Fruit fly (Drosophila melanogaster): ENCODE results near the gene Ref2.

Gene Ref2

dm6 chr2L:12587325-12587724 lies 58.8 kb downstream of the Ref2 start, which contains the start of gene nub:
TSS of gene nub (plus strand) at chr2L:12587625.
- TF ChIP-seq psq (optimal IDR thresholded peaks at IDR 0.05), result no peak
- TF ChIP-seq CG8478 (optimal IDR thresholded peaks at IDR 0.05), result no peak
- TF ChIP-seq EcR (GFP tag; optimal IDR thresholded peaks at IDR 0.05), result no peak
- no peak for TF ChIP-seq pan (optimal IDR thresholded peaks at IDR 0.05)
- no peak for TF ChIP-seq Dll (optimal IDR thresholded peaks at IDR 0.05)
- no peak for TF ChIP-seq usp (GFP tag; optimal IDR thresholded peaks at IDR 0.05)

DNA sequence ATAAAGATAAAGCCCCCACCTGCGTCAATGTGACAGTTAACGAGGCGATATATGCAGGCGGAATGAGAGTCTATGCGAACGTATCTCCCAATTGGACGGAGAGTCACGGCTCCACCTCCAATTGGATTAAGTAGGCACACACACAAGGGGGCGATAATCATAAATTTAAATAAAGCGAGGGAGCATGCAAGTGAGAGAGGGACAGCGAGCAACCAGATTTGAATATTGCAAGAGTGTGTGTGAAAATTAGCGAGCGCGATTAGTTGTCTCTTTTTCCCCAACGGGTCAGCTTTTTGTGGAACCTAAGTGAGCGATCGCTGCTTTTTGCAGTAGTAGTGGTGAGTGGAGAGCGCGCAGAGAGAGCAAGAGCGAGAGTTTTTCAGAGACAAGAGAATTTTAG lies 59.3 kb downstream of the Ref2 start:
- TF ChIP-seq psq (optimal IDR thresholded peaks at IDR 0.05), result no peak
- TF ChIP-seq usp (GFP tag; optimal IDR thresholded peaks at IDR 0.05), result no peak
- TF ChIP-seq Dll (optimal IDR thresholded peaks at IDR 0.05), result peak; percentile 71
- peak; percentile 96 for TF ChIP-seq CG8478 (optimal IDR thresholded peaks at IDR 0.05)
- no peak for TF ChIP-seq pan (optimal IDR thresholded peaks at IDR 0.05)

DNA sequence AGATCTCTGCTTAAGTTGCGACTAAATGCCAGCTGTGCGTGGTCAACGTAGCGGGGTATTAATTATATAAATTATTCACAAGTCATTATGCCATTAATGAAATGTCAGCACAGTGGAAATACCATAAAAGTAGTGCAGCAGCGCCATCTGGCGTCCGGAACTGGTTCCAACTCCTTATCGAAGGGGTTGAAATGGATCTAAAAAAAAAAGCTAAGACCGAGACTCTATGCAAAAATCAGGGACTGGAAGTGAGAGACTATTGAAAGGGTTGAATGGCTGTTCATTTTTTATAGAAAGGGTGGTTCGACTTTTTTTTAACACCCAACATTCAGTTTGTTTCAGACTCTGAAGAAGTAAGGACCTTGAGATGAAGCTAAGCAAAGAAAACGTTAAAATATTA lies 67.1 kb downstream of the Ref2 start:
- TF ChIP-seq EcR (GFP tag; optimal IDR thresholded peaks at IDR 0.05) (no peak), usp (GFP tag; optimal IDR thresholded peaks at IDR 0.05) (no peak), psq (optimal IDR thresholded peaks at IDR 0.05) (no peak), pan (optimal IDR thresholded peaks at IDR 0.05) (no peak), CG8478 (optimal IDR thresholded peaks at IDR 0.05) (no peak), Dll (optimal IDR thresholded peaks at IDR 0.05) (no peak)

DNA sequence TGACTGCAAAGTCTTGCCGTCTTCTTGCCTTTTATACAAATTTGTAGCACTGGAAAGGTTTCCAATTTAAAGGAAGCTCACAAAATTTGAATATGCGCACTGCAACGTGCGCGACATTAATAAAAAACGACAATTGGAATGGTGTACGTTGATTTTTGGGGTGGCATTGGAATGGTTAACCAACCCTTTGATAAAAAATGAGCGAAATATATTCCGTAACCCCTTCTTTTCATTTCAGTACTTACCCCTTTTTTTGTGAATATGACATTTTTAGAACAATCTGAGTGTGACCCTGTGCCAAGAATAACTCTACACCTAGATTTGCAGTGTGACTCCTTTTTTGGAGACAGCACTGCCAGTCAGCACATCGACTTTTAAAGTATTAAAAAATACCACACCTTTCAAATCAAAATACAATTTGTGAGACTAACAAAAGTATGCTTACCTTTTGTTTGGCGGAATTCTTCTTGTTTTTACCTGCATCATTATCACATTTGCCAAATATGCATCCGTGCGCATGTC lies 71.1 kb downstream of the Ref2 start:
- TF ChIP-seq CG8478 (optimal IDR thresholded peaks at IDR 0.05) (no peak), pan (optimal IDR thresholded peaks at IDR 0.05) (no peak), psq (optimal IDR thresholded peaks at IDR 0.05) (no peak), usp (GFP tag; optimal IDR thresholded peaks at IDR 0.05) (no peak)

dm6 chr2L:12566886-12567666 lies 79.1 kb downstream of the Ref2 start:
- no peak for TF ChIP-seq Dll (optimal IDR thresholded peaks at IDR 0.05)
- no peak for TF ChIP-seq usp (GFP tag; optimal IDR thresholded peaks at IDR 0.05)
- TF ChIP-seq psq (optimal IDR thresholded peaks at IDR 0.05), result no peak
- no peak for TF ChIP-seq EcR (GFP tag; optimal IDR thresholded peaks at IDR 0.05)
- TF ChIP-seq CG8478 (optimal IDR thresholded peaks at IDR 0.05), result no peak
- TF ChIP-seq pan (optimal IDR thresholded peaks at IDR 0.05), result no peak

Measured in whole organism.